Fruit fly (Drosophila melanogaster): ENCODE measurements around the gene CG2113.
A peak's percentile ranks its signal among the peaks of the same experiment; 100 is the strongest.

The CG2113 gene

DNA sequence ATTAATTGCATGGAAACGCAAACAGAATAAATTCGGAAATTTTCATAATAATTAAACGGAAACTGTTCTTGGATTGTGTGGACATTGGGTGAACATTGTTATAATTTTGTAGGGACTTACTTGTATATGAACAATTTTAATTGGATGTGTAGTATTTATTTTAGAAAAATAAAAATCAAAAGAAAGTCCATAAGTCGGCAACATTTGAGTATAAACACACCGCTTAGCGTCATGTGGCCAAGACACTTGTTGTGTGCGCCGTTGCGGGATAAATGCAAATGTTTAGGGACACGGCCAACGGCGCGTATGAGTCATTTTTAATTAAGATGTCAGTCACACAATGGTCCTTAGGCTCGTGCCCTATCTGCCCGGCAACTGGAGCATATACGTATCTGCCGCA lies 8.7 kb upstream of the CG2113 start:
- TF ChIP-seq CG11504 (tag; optimal IDR thresholded peaks at IDR 0.05): peak; percentile 94
- no peak for TF ChIP-seq sens-2 (GFP tag; IDR thresholded peaks at IDR 0.05)

DNA sequence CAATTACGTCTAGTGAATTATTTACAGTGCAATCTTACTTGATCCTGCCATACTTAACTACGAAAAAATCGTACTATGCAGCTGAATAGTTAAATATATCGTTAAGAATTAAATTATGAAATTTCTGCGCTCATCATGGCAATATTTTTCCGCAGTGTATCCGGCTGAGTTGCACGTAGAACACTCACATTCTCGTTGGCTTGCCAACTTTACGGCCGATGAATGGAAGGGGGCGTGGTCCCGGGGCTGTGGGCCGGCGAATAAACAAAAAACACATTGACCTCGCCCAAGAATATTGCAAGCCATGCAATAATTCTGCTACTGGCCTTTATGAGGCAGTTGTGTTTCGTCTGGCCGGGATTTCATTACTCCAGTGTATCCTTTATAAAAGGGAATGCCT lies 7.2 kb upstream of the CG2113 start:
- peak; percentile 90 for TF ChIP-seq Ets65A (GFP tag)
- no peak for TF ChIP-seq CG3995 (GFP tag; optimal IDR thresholded peaks at IDR 0.05)
- 0 out of 2 replicates have a peak, but pooled peaks have one; percentile 27 for TF ChIP-seq CG6689 (GFP tag; IDR thresholded peaks at IDR 0.05)
- peak; percentile 54 for TF ChIP-seq lab (GFP tag; optimal IDR thresholded peaks at IDR 0.05)
- peak; percentile 23 for TF ChIP-seq CG11504 (tag; optimal IDR thresholded peaks at IDR 0.05)
- TF ChIP-seq Elba2 (GFP tag; optimal IDR thresholded peaks at IDR 0.05): no peak
- peak; percentile 29; the same call in 1 of the 2 replicates for TF ChIP-seq CG14441 (GFP tag; IDR thresholded peaks at IDR 0.05)
- TF ChIP-seq ttk (GFP tag; IDR thresholded peaks at IDR 0.05): 0 out of 2 replicates have a peak, but pooled peaks have one; percentile 6
- no peak for TF ChIP-seq TFAM (GFP tag; optimal IDR thresholded peaks at IDR 0.05)
- TF ChIP-seq Lim3 (GFP tag; IDR thresholded peaks at IDR 0.05): no peak
- 0 out of 3 replicates have a peak, but pooled peaks have one; percentile 16 for TF ChIP-seq tgo (GFP tag; IDR thresholded peaks at IDR 0.05)
- 0 out of 2 replicates have a peak, but pooled peaks have one; percentile 19 for TF ChIP-seq Rfx (GFP tag; IDR thresholded peaks at IDR 0.05)
- TF ChIP-seq CG18599 (GFP tag; optimal IDR thresholded peaks at IDR 0.05): peak; percentile 45
- no peak for TF ChIP-seq pan (optimal IDR thresholded peaks at IDR 0.05)
- TF ChIP-seq pan (GFP tag; optimal IDR thresholded peaks at IDR 0.05 in 1 of 2, IDR thresholded peaks at IDR 0.05 in 1 of 2): peak in 1 of 2 experiments; percentile 27
- 0 out of 2 replicates have a peak, but pooled peaks have one; percentile 26 for TF ChIP-seq Ptx1 (GFP tag; IDR thresholded peaks at IDR 0.05)
- 0 out of 2 replicates have a peak, but pooled peaks have one; percentile 15 for TF ChIP-seq Ada2b (GFP tag; IDR thresholded peaks at IDR 0.05)
- TF ChIP-seq CG3281 (GFP tag; optimal IDR thresholded peaks at IDR 0.05): peak; percentile 18
- TF ChIP-seq dysf (GFP tag; IDR thresholded peaks at IDR 0.05): peak; percentile 46; the same call in 1 of the 3 replicates
- TF ChIP-seq Dbx (GFP tag; IDR thresholded peaks at IDR 0.05): peak; percentile 25; the same call in 1 of the 3 replicates
- 0 out of 2 replicates have a peak, but pooled peaks have one; percentile 8 for TF ChIP-seq HLH3B (GFP tag; IDR thresholded peaks at IDR 0.05)

DNA sequence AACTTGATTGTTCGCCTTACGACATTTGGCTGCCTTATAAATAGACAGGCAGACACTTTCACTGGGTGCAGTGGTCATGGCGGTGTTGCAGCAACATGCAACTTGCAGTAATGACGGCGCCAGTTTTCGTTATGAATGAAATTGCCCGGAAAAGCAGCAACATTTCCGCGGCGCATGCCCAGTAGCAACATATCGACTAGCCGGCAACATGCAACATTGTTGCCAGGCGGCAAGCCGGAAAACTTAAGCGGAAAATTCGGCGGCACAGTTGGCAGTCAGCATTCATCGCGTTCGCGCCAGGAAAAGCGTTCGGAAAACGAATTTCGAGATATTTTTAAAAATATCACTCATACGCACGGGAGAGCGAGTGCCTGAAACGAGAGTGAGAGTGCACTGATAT lies 6.5 kb downstream of the CG2113 start, which contains the start of gene FMRFaR:
Gene FMRFaR, plus strand, starts transcription at position 272 of the 400 bp plus-strand sequence.
- 0 out of 2 replicates have a peak, but pooled peaks have one; percentile 27 for TF ChIP-seq CG32532 (GFP tag; IDR thresholded peaks at IDR 0.05)
- TF ChIP-seq CG11504 (tag; optimal IDR thresholded peaks at IDR 0.05): peak; percentile 99
- TF ChIP-seq CG14050 (GFP tag; IDR thresholded peaks at IDR 0.05): no peak
- TF ChIP-seq pb (GFP tag; optimal IDR thresholded peaks at IDR 0.05): no peak
- TF ChIP-seq dan (GFP tag; IDR thresholded peaks at IDR 0.05): no peak
- no peak for TF ChIP-seq fu2 (GFP tag; optimal IDR thresholded peaks at IDR 0.05)
- no peak for TF ChIP-seq gsb (GFP tag; IDR thresholded peaks at IDR 0.05)
- TF ChIP-seq pzg (GFP tag; optimal IDR thresholded peaks at IDR 0.05): no peak
- no peak for TF ChIP-seq lmd (GFP tag; IDR thresholded peaks at IDR 0.05)
- peak; percentile 15; the same call in 1 of the 2 replicates for TF ChIP-seq chm (GFP tag; IDR thresholded peaks at IDR 0.05)

DNA sequence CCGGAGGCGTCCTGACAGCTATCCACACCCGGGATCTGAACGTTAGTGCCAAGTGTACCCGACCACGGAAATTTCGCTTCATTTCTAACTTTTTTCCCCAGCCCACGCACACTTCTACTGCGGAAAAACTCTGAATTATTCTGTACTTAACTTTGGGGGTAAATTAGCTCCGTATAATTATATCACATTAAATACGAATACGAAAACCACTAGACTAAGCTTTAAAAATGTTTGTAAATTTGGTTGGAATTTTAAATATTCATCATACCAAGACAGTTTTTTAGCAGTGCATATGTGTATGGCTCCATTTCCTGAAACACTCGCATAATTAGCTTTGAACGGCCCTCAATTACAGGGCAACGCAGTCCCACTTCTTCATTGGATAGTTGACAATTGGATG lies 18.5 kb downstream of the CG2113 start:
- TF ChIP-seq Dbx (GFP tag; IDR thresholded peaks at IDR 0.05) (0 out of 3 replicates have a peak, but pooled peaks have one; percentile 14), CG2889 (GFP tag; IDR thresholded peaks at IDR 0.05) (0 out of 3 replicates have a peak, but pooled peaks have one; percentile 15), row (GFP tag; IDR thresholded peaks at IDR 0.05) (no peak), Ets65A (GFP tag) (peak; percentile 69), CG18599 (GFP tag; optimal IDR thresholded peaks at IDR 0.05) (peak; percentile 42), CG17186 (GFP tag; optimal IDR thresholded peaks at IDR 0.05) (no peak), CG11504 (tag; optimal IDR thresholded peaks at IDR 0.05) (peak; percentile 11), CG2678 (tag; optimal IDR thresholded peaks at IDR 0.05) (peak; percentile 7), Poxn (GFP tag; IDR thresholded peaks at IDR 0.05) (no peak), CG9437 (GFP tag; optimal IDR thresholded peaks at IDR 0.05) (no peak), ro (GFP tag; IDR thresholded peaks at IDR 0.05) (no peak), HLH3B (GFP tag; IDR thresholded peaks at IDR 0.05) (0 out of 2 replicates have a peak, but pooled peaks have one; percentile 24), chinmo (GFP tag; IDR thresholded peaks at IDR 0.05; ENCODE audit: partially characterized antibody) (no peak), CG3407 (GFP tag; optimal IDR thresholded peaks at IDR 0.05) (no peak), mirr (GFP tag; optimal IDR thresholded peaks at IDR 0.05) (no peak), trh (GFP tag; optimal IDR thresholded peaks at IDR 0.05) (no peak), CG13624 (GFP tag; optimal IDR thresholded peaks at IDR 0.05) (no peak), lab (GFP tag; optimal IDR thresholded peaks at IDR 0.05) (peak; percentile 15), slbo (GFP tag; IDR thresholded peaks at IDR 0.05) (peak; percentile 57), CG14860 (GFP tag; IDR thresholded peaks at IDR 0.05; ENCODE audit: partially characterized antibody) (no peak), stwl (tag; optimal IDR thresholded peaks at IDR 0.05) (no peak)

All from whole organism, embryonic.